Worm (Caenorhabditis elegans): Measurements from ENCODE around the gene srh-141.

ce11 chrV:16455065-16455464, 11.3 kb downstream of the srh-141 start, which contains the start of gene str-14:
- TF ChIP-seq flt-1 (GFP tag; IDR thresholded peaks at IDR 0.05) (no peak), ztf-29 (GFP tag; IDR thresholded peaks at IDR 0.05) (no peak)
